Worm (Caenorhabditis elegans) whole organism, young adult: ENCODE measurements around the gene algn-9.

Experiments used
- C17E4.6 ChIP-seq: fragments of 200-800 bp; sonication (Bioruptor generic); IDR thresholded peaks from 2 replicates; pipeline ENCODE4 v1.3.6; 2022; ENCODE audit warnings: missing genetic modification reagents, missing genetic modification characterization, missing compliant biosample characterization
- F33H1.4 ChIP-seq: fragments of 200-800 bp; sonication (Bioruptor generic); IDR thresholded peaks from 2 replicates; pipeline ENCODE4 v1.3.6; 2022; ENCODE audit warnings: missing genetic modification reagents, missing genetic modification characterization, missing compliant biosample characterization
- F37B4.10 ChIP-seq: fragments of 200-800 bp; sonication (Bioruptor generic); IDR thresholded peaks from 2 replicates; pipeline ENCODE4 v1.3.6; 2022; ENCODE audit warnings: missing genetic modification characterization, missing compliant biosample characterization
- F52B5.7 ChIP-seq: sonication (generic microtip); optimal IDR thresholded peaks from 2 replicates; lab custom pipeline; 2016; ENCODE audit warnings: mild to moderate bottlenecking, missing genetic modification characterization, missing compliant biosample characterization
- F57C9.4 ChIP-seq: sonication (generic microtip); optimal IDR thresholded peaks from 2 replicates; lab custom pipeline; 2017; ENCODE audit warnings: mild to moderate bottlenecking, missing genetic modification characterization, missing compliant biosample characterization
- K11D2.4 ChIP-seq: fragments of 200-800 bp; sonication (Bioruptor generic); IDR thresholded peaks from 2 replicates; pipeline ENCODE4 v1.3.6; 2022; ENCODE audit warnings: missing genetic modification reagents, missing genetic modification characterization, missing compliant biosample characterization
- K12H6.12 ChIP-seq: fragments of 200-800 bp; sonication (Bioruptor generic); optimal IDR thresholded peaks from 2 replicates; lab custom pipeline; 2018; ENCODE audit warnings: mild to moderate bottlenecking, missing genetic modification characterization, missing compliant biosample characterization
- T07F8.4 ChIP-seq: sonication (generic microtip); optimal IDR thresholded peaks from 2 replicates; lab custom pipeline; 2016; ENCODE audit warnings: mild to moderate bottlenecking, missing genetic modification characterization, moderate library complexity, missing compliant biosample characterization
- Y56A3A.18 ChIP-seq: fragments of 200-800 bp; sonication (Bioruptor generic); IDR thresholded peaks from 2 replicates; pipeline ENCODE4 v1.3.6; 2022; ENCODE audit warnings: missing genetic modification reagents, missing genetic modification characterization, missing compliant biosample characterization
- Y95B8A.8 ChIP-seq: fragments of 200-800 bp; sonication (Bioruptor generic); IDR thresholded peaks from 2 replicates; pipeline ENCODE4 v1.3.6; 2022; ENCODE audit warnings: missing genetic modification reagents, missing genetic modification characterization, missing compliant biosample characterization
- ama-1 ChIP-seq, 3 experiments: fragments of 150-350 bp in 1 of 3; sonication (generic microtip) in 2 of 3; optimal IDR thresholded peaks; 2 replicates each; lab custom pipeline; 2014 to 2018; ENCODE audit warnings: missing biosample characterization in 2 of 3, missing genetic modification characterization in 2 of 3, missing genetic modification reagents in 2 of 3
- aptf-2 ChIP-seq: fragments of 200-800 bp; sonication (Bioruptor generic); conservative IDR thresholded peaks from 2 replicates; pipeline ENCODE4 v1.3.6; 2022; ENCODE audit warnings: missing genetic modification reagents, missing genetic modification characterization, missing compliant biosample characterization
- aptf-3 ChIP-seq: fragments of 200-800 bp; sonication (Bioruptor generic); IDR thresholded peaks from 2 replicates; pipeline ENCODE4 v1.3.6; 2022; ENCODE audit warnings: missing genetic modification characterization, missing compliant biosample characterization
- athp-1 ChIP-seq: sonication (generic microtip); optimal IDR thresholded peaks from 2 replicates; lab custom pipeline; 2017; ENCODE audit warnings: mild to moderate bottlenecking, missing genetic modification characterization, missing compliant biosample characterization
- attf-3 ChIP-seq: fragments of 200-800 bp; sonication (Bioruptor generic); conservative IDR thresholded peaks from 2 replicates; pipeline ENCODE4 v1.3.6; 2022; ENCODE audit warnings: missing genetic modification reagents, missing genetic modification characterization, missing compliant biosample characterization
- attf-6 ChIP-seq: fragments of 200-800 bp; sonication (Bioruptor generic); IDR thresholded peaks from 2 replicates; pipeline ENCODE4 v1.3.6; 2022; ENCODE audit warnings: missing genetic modification reagents, missing genetic modification characterization, missing compliant biosample characterization
- bed-1 ChIP-seq: fragments of 200-800 bp; sonication (Bioruptor generic); IDR thresholded peaks from 2 replicates; pipeline ENCODE4 v1.3.6; 2022; ENCODE audit warnings: missing genetic modification reagents, missing genetic modification characterization, missing compliant biosample characterization
- cebp-2 ChIP-seq: fragments of 200-800 bp; sonication (Bioruptor generic); IDR thresholded peaks from 2 replicates; pipeline ENCODE4 v1.3.6; 2022; ENCODE audit warnings: missing genetic modification characterization, missing compliant biosample characterization
- ceh-27 ChIP-seq: fragments of 200-800 bp; sonication (Bioruptor generic); optimal IDR thresholded peaks from 2 replicates; lab custom pipeline; 2018; ENCODE audit warnings: mild to moderate bottlenecking, missing genetic modification characterization, moderate library complexity, missing compliant biosample characterization
- die-1 ChIP-seq: sonication (generic microtip); optimal IDR thresholded peaks from 2 replicates; lab custom pipeline; 2016; ENCODE audit warnings: missing genotype, mild to moderate bottlenecking, missing genetic modification characterization, missing compliant biosample characterization
- dox-1 ChIP-seq: fragments of 200-800 bp; sonication (Bioruptor generic); IDR thresholded peaks from 2 replicates; pipeline ENCODE4 v1.3.6; 2022; ENCODE audit warnings: missing genetic modification reagents, missing genetic modification characterization, missing compliant biosample characterization
- ekl-4 ChIP-seq: fragments of 200-800 bp; sonication (Bioruptor generic); IDR thresholded peaks from 2 replicates; pipeline ENCODE4 v1.3.6; 2022; ENCODE audit warnings: missing genetic modification reagents, missing genetic modification characterization, missing compliant biosample characterization
- ets-4 ChIP-seq: fragments of 200-800 bp; sonication (Bioruptor generic); optimal IDR thresholded peaks from 2 replicates; lab custom pipeline; 2018; ENCODE audit warnings: mild to moderate bottlenecking, missing genetic modification characterization, missing compliant biosample characterization
- gei-17 ChIP-seq: fragments of 200-800 bp; sonication (Bioruptor generic); optimal IDR thresholded peaks from 2 replicates; lab custom pipeline; 2018; ENCODE audit warnings: mild to moderate bottlenecking, missing genetic modification characterization, missing compliant biosample characterization
- hmg-20 ChIP-seq: fragments of 200-800 bp; sonication (Bioruptor generic); IDR thresholded peaks from 2 replicates; pipeline ENCODE4 v1.3.6; 2022; ENCODE audit warnings: missing genetic modification reagents, missing genetic modification characterization, missing compliant biosample characterization
- hsf-1 ChIP-seq: fragments of 200-800 bp; sonication (Bioruptor generic); IDR thresholded peaks from 2 replicates; pipeline ENCODE4 v1.3.6; 2022; ENCODE audit warnings: missing genetic modification reagents, missing genetic modification characterization, missing compliant biosample characterization
- lag-1 ChIP-seq: fragments of 200-800 bp; sonication (Bioruptor generic); IDR thresholded peaks from 2 replicates; pipeline ENCODE4 v1.3.6; 2022; ENCODE audit warnings: missing genetic modification reagents, missing genetic modification characterization, missing compliant biosample characterization
- let-526 ChIP-seq: fragments of 200-800 bp; sonication (Bioruptor generic); IDR thresholded peaks from 2 replicates; pipeline ENCODE4 v1.3.6; 2022; ENCODE audit warnings: missing genetic modification reagents, missing genetic modification characterization, missing compliant biosample characterization
- let-607 ChIP-seq, 2 experiments: fragments of 200-800 bp in 1 of 2; sonication (Bioruptor generic) in 1 of 2; sonication (generic microtip) in 1 of 2; optimal IDR thresholded peaks; 2 replicates each; lab custom pipeline; 2016 to 2018; ENCODE audit warnings: mild to moderate bottlenecking in 2 of 2, missing compliant biosample characterization in 2 of 2, missing genetic modification characterization in 2 of 2, moderate library complexity in 2 of 2, missing genotype in 1 of 2
- lir-1 ChIP-seq: fragments of 200-800 bp; sonication (Bioruptor generic); conservative IDR thresholded peaks from 2 replicates; pipeline ENCODE4 v1.3.6; 2022; ENCODE audit warnings: missing genetic modification reagents, missing genetic modification characterization, missing compliant biosample characterization
- madf-10 ChIP-seq: sonication (generic microtip); optimal IDR thresholded peaks from 2 replicates; lab custom pipeline; 2016; ENCODE audit warnings: mild to moderate bottlenecking, missing genetic modification characterization, missing compliant biosample characterization
- madf-3 ChIP-seq: fragments of 200-800 bp; sonication (Bioruptor generic); IDR thresholded peaks from 2 replicates; pipeline ENCODE4 v1.3.6; 2022; ENCODE audit warnings: missing genetic modification reagents, missing genetic modification characterization, missing compliant biosample characterization
- madf-6 ChIP-seq: fragments of 200-800 bp; sonication (Bioruptor generic); IDR thresholded peaks from 2 replicates; pipeline ENCODE4 v1.3.6; 2022; ENCODE audit warnings: missing genetic modification reagents, missing genetic modification characterization, missing compliant biosample characterization
- mcd-1 ChIP-seq: fragments of 200-800 bp; sonication (Bioruptor generic); IDR thresholded peaks from 2 replicates; pipeline ENCODE4 v1.3.6; 2022; ENCODE audit warnings: missing genetic modification reagents, missing genetic modification characterization, missing compliant biosample characterization
- mel-28 ChIP-seq: sonication (generic microtip); optimal IDR thresholded peaks from 2 replicates; lab custom pipeline; 2016; ENCODE audit warnings: borderline replicate concordance, mild to moderate bottlenecking, missing genetic modification characterization, missing compliant biosample characterization
- pbrm-1 ChIP-seq: fragments of 200-800 bp; sonication (Bioruptor generic); IDR thresholded peaks from 2 replicates; pipeline ENCODE4 v1.3.6; 2022; ENCODE audit warnings: missing genetic modification reagents, missing genetic modification characterization, missing compliant biosample characterization
- pha-4 ChIP-seq: fragments of 150-350 bp; sonication (generic microtip); optimal IDR thresholded peaks from 2 replicates; lab custom pipeline; 2014; ENCODE audit warnings: missing biosample characterization, missing genetic modification reagents, missing genetic modification characterization
- rpc-1 ChIP-seq, 2 experiments: fragments of 150-350 bp in 1 of 2; sonication (generic microtip) in 1 of 2; optimal IDR thresholded peaks; 2 replicates each; lab custom pipeline; 2014 to 2018; ENCODE audit warnings: missing biosample characterization in 1 of 2, missing genetic modification characterization in 1 of 2, missing genetic modification reagents in 1 of 2, missing genotype in 1 of 2
- sdz-38 ChIP-seq: sonication (generic microtip); optimal IDR thresholded peaks from 2 replicates; lab custom pipeline; 2016; ENCODE audit warnings: missing genotype, missing genetic modification characterization, missing compliant biosample characterization
- snpc-1.1 ChIP-seq: sonication (generic microtip); optimal IDR thresholded peaks from 2 replicates; lab custom pipeline; 2017; ENCODE audit warnings: missing genetic modification characterization, mild to moderate bottlenecking, missing compliant biosample characterization, antibody characterized with exemption, moderate library complexity, missing genotype, missing genetic modification reagents; ENCODE audit not compliant: insufficient read depth
- snpc-3.4 ChIP-seq: sonication (generic microtip); optimal IDR thresholded peaks from 2 replicates; lab custom pipeline; 2017; ENCODE audit warnings: missing genetic modification characterization, mild to moderate bottlenecking, missing compliant biosample characterization, antibody characterized with exemption, moderate library complexity, missing genotype, missing genetic modification reagents
- tbp1 ChIP-seq: fragments of 200-800 bp; sonication (Bioruptor generic); optimal IDR thresholded peaks from 2 replicates; lab custom pipeline; 2018; ENCODE audit warnings: mild to moderate bottlenecking, missing genetic modification characterization, missing compliant biosample characterization
- unc-62 ChIP-seq: fragments of 150-350 bp; optimal IDR thresholded peaks from 2 replicates; lab custom pipeline; 2014; ENCODE audit warnings: missing biosample characterization, missing genetic modification reagents, missing genetic modification characterization
- zfh-2 ChIP-seq: fragments of 200-800 bp; sonication (Bioruptor generic); conservative IDR thresholded peaks from 2 replicates; pipeline ENCODE4 v1.3.6; 2022; ENCODE audit warnings: missing genetic modification reagents, missing genetic modification characterization, missing compliant biosample characterization
- ztf-26 ChIP-seq: sonication (generic microtip); optimal IDR thresholded peaks from 2 replicates; lab custom pipeline; 2017; ENCODE audit warnings: missing genetic modification characterization, missing compliant biosample characterization
- ztf-6 ChIP-seq: fragments of 200-800 bp; sonication (Bioruptor generic); IDR thresholded peaks from 2 replicates; pipeline ENCODE4 v1.3.6; 2022; ENCODE audit warnings: missing genetic modification reagents, missing genetic modification characterization, missing compliant biosample characterization

algn-9 gene

ce11 chrII:10543457-10544137 is 40.5 kb upstream of the algn-9 start:
- TF ChIP-seq K11D2.4 (GFP tag; lab: Robert Waterston, UW): no peak
- TF ChIP-seq let-526 (GFP tag; lab: Robert Waterston, UW): no peak
- TF ChIP-seq K12H6.12: peak; percentile 47
- peak; percentile 27; the same call in 1 of the 2 replicates for TF ChIP-seq madf-6
- peak; percentile 33 for TF ChIP-seq tbp1 (GFP tag; lab: Kevin White, UChicago)
- TF ChIP-seq pha-4: no peak
- no peak for TF ChIP-seq zfh-2 (GFP tag; lab: Robert Waterston, UW)
- TF ChIP-seq F57C9.4 (tag; lab: Kevin White, UChicago): peak; percentile 66
- no peak for TF ChIP-seq sdz-38 (tag; lab: Kevin White, UChicago)
- no peak; the same call in 1 of the 2 replicates for TF ChIP-seq pbrm-1 (GFP tag; lab: Robert Waterston, UW)
- peak; percentile 39 for TF ChIP-seq ztf-26 (tag; lab: Kevin White, UChicago)
- no peak for TF ChIP-seq C17E4.6 (GFP tag; lab: Robert Waterston, UW)
- no peak for TF ChIP-seq lag-1 (GFP tag; lab: Robert Waterston, UW)
- TF ChIP-seq hmg-20 (GFP tag; lab: Robert Waterston, UW): no peak
- TF ChIP-seq attf-3 (GFP tag; lab: Robert Waterston, UW): peak; percentile 39; the same call in 1 of the 2 replicates
- no peak for TF ChIP-seq aptf-2 (GFP tag; lab: Robert Waterston, UW)
- TF ChIP-seq madf-3 (GFP tag; lab: Robert Waterston, UW): peak; percentile 82; the same call in 1 of the 2 replicates
- no peak for TF ChIP-seq rpc-1 (optimal IDR thresholded peaks at IDR 0.05; lab: Kevin White, UChicago)
- TF ChIP-seq rpc-1 (tag; optimal IDR thresholded peaks at IDR 0.05; lab: Kevin White, UChicago): no peak
- TF ChIP-seq ekl-4 (GFP tag; lab: Robert Waterston, UW): peak; percentile 5; the same call in 1 of the 2 replicates
- no peak for TF ChIP-seq unc-62 (GFP tag; lab: Kevin White, UChicago)
- no peak for TF ChIP-seq snpc-1.1
- 0 out of 2 replicates have a peak, but pooled peaks have one; percentile 11 for TF ChIP-seq Y56A3A.18 (GFP tag; lab: Robert Waterston, UW)
- TF ChIP-seq let-607 (tag; optimal IDR thresholded peaks at IDR 0.05; lab: Kevin White, UChicago): no peak
- TF ChIP-seq Y95B8A.8 (GFP tag; lab: Robert Waterston, UW): peak; percentile 70
- TF ChIP-seq madf-10 (tag; lab: Kevin White, UChicago): no peak
- no peak for TF ChIP-seq T07F8.4 (tag; lab: Kevin White, UChicago)
- TF ChIP-seq lir-1: no peak
- peak; percentile 14; the same call in 1 of the 2 replicates for TF ChIP-seq bed-1 (GFP tag; lab: Robert Waterston, UW)
- peak; percentile 38; the same call in 1 of the 2 replicates for TF ChIP-seq dox-1 (GFP tag; lab: Robert Waterston, UW)
- TF ChIP-seq aptf-3 (GFP tag; lab: Robert Waterston, UW): 0 out of 2 replicates have a peak, but pooled peaks have one; percentile 4
- TF ChIP-seq ama-1 (optimal IDR thresholded peaks at IDR 0.05; lab: Kevin White, UChicago): peak; percentile 44
- no peak for TF ChIP-seq ama-1 (GFP tag; optimal IDR thresholded peaks at IDR 0.05; lab: Kevin White, UChicago)
- peak; percentile 53 for TF ChIP-seq ets-4 (GFP tag; lab: Kevin White, UChicago)
- no peak for TF ChIP-seq mcd-1 (GFP tag; lab: Robert Waterston, UW)
- no peak for TF ChIP-seq athp-1 (tag; lab: Kevin White, UChicago)
- 0 out of 2 replicates have a peak, but pooled peaks have one; percentile 73 for TF ChIP-seq cebp-2 (GFP tag; lab: Robert Waterston, UW)
- TF ChIP-seq ztf-6 (GFP tag; lab: Robert Waterston, UW): no peak
- TF ChIP-seq attf-6 (GFP tag; lab: Robert Waterston, UW): no peak
- no peak for TF ChIP-seq snpc-3.4
- TF ChIP-seq die-1 (tag; lab: Kevin White, UChicago): no peak
- TF ChIP-seq hsf-1 (GFP tag; lab: Robert Waterston, UW): peak; percentile 29; the same call in 1 of the 2 replicates
- no peak for TF ChIP-seq F33H1.4
- peak; percentile 60 for TF ChIP-seq F52B5.7 (tag; lab: Kevin White, UChicago)
- TF ChIP-seq gei-17 (GFP tag; lab: Kevin White, UChicago): no peak
- no peak for TF ChIP-seq mel-28
- 0 out of 2 replicates have a peak, but pooled peaks have one; percentile 60 for TF ChIP-seq F37B4.10
- no peak for TF ChIP-seq ceh-27 (GFP tag; lab: Kevin White, UChicago)
